Fruit fly (Drosophila melanogaster): ENCODE results near the gene CG14301.
A peak's percentile ranks its signal among the peaks of the same experiment; 100 is the strongest.

CG14301 gene

dm6 chr3R:18670441-18671111 lies 29.3 kb upstream of the CG14301 start (continued):
- TF ChIP-seq sima (GFP tag; optimal IDR thresholded peaks at IDR 0.05) (no peak), CG8944 (GFP tag; optimal IDR thresholded peaks at IDR 0.05) (no peak), salm (tag; optimal IDR thresholded peaks at IDR 0.05) (peak; percentile 51), Sry-δ (GFP tag; optimal IDR thresholded peaks at IDR 0.05) (no peak), CG18619 (GFP tag; optimal IDR thresholded peaks at IDR 0.05) (no peak), CG11456 (GFP tag; IDR thresholded peaks at IDR 0.05) (no peak), CG9932 (GFP tag; IDR thresholded peaks at IDR 0.05) (no peak), tup (GFP tag; optimal IDR thresholded peaks at IDR 0.05) (no peak), CG12391 (tag; optimal IDR thresholded peaks at IDR 0.05) (peak; percentile 67), Sox100B (GFP tag; optimal IDR thresholded peaks at IDR 0.05) (peak; percentile 37), crc (GFP tag; optimal IDR thresholded peaks at IDR 0.05) (no peak), E2f1 (GFP tag; IDR thresholded peaks at IDR 0.05) (peak; percentile 40), dpn (GFP tag; optimal IDR thresholded peaks at IDR 0.05) (peak in 1 of 2 experiments; percentile 43), ham (GFP tag; IDR thresholded peaks at IDR 0.05) (no peak), CG7357 (GFP tag; IDR thresholded peaks at IDR 0.05) (peak; percentile 48; the same call in 1 of the 3 replicates), CG3847 (GFP tag; IDR thresholded peaks at IDR 0.05) (no peak), nau (GFP tag; optimal IDR thresholded peaks at IDR 0.05) (no peak), Aef1 (GFP tag; IDR thresholded peaks at IDR 0.05) (peak; percentile 29; the same call in 1 of the 3 replicates), sna (GFP tag; IDR thresholded peaks at IDR 0.05; ENCODE audit: partially characterized antibody) (no peak), lov (optimal IDR thresholded peaks at IDR 0.05) (no peak), lov (GFP tag; IDR thresholded peaks at IDR 0.05) (no peak), bbx (GFP tag; IDR thresholded peaks at IDR 0.05; ENCODE audit: partially characterized antibody) (no peak), Eip74EF (GFP tag; optimal IDR thresholded peaks at IDR 0.05) (peak in 1 of 2 experiments; percentile 84), az2 (GFP tag; optimal IDR thresholded peaks at IDR 0.05) (peak; percentile 36), Deaf1 (tag; optimal IDR thresholded peaks at IDR 0.05) (no peak), CG3065 (GFP tag; optimal IDR thresholded peaks at IDR 0.05) (no peak), Ssrp (tag; optimal IDR thresholded peaks at IDR 0.05) (peak; percentile 58), zen2 (GFP tag; IDR thresholded peaks at IDR 0.05; ENCODE audit: partially characterized antibody) (no peak), ase (GFP tag; IDR thresholded peaks at IDR 0.05) (no peak), klu (GFP tag; IDR thresholded peaks at IDR 0.05) (peak; percentile 20; the same call in 1 of the 2 replicates), repo (GFP tag; optimal IDR thresholded peaks at IDR 0.05) (no peak), slbo (GFP tag; IDR thresholded peaks at IDR 0.05) (no peak), Xbp1 (GFP tag; optimal IDR thresholded peaks at IDR 0.05) (peak; percentile 27), CG12659 (GFP tag; optimal IDR thresholded peaks at IDR 0.05) (no peak), CG30431 (GFP tag; optimal IDR thresholded peaks at IDR 0.05) (no peak), dati (GFP tag; IDR thresholded peaks at IDR 0.05) (no peak), CG3281 (GFP tag; optimal IDR thresholded peaks at IDR 0.05) (peak; percentile 18), Poxn (GFP tag; IDR thresholded peaks at IDR 0.05) (no peak), CG17186 (GFP tag; optimal IDR thresholded peaks at IDR 0.05) (no peak), CG17385 (GFP tag; optimal IDR thresholded peaks at IDR 0.05) (peak; percentile 40), Dip2 (GFP tag; IDR thresholded peaks at IDR 0.05) (no peak), CG10209 (GFP tag; optimal IDR thresholded peaks at IDR 0.05) (peak; percentile 2), pan (optimal IDR thresholded peaks at IDR 0.05) (no peak), pan (GFP tag; optimal IDR thresholded peaks at IDR 0.05 in 1 of 2, IDR thresholded peaks at IDR 0.05 in 1 of 2) (peak in 1 of 2 experiments; percentile 26), CG6813 (GFP tag; optimal IDR thresholded peaks at IDR 0.05) (peak; percentile 24), p53 (GFP tag; optimal IDR thresholded peaks at IDR 0.05) (no peak), CG15514 (GFP tag; optimal IDR thresholded peaks at IDR 0.05) (no peak), Drgx (GFP tag; IDR thresholded peaks at IDR 0.05) (peak; percentile 38), seq (GFP tag; IDR thresholded peaks at IDR 0.05) (no peak; the same call in 1 of the 2 replicates), tap (tag; optimal IDR thresholded peaks at IDR 0.05) (peak; percentile 53)
